Fruit fly (Drosophila melanogaster) whole organism, embryonic: ENCODE data around the gene CG45099.

Source experiments
- B-H2 ChIP-seq: fragments of 200-800 bp; sonication (Bioruptor generic); optimal IDR thresholded peaks from 2 replicates; lab custom pipeline; 2018; ENCODE audit warnings: missing biosample characterization, mild to moderate bottlenecking, missing genetic modification characterization
- CG10267 ChIP-seq: fragments of 200-800 bp; sonication (Bioruptor generic); optimal IDR thresholded peaks from 2 replicates; lab custom pipeline; 2018; ENCODE audit warnings: missing biosample characterization, mild to moderate bottlenecking, missing genetic modification characterization, moderate library complexity
- CG10366 ChIP-seq: fragments of 200-800 bp; sonication (Bioruptor generic); IDR thresholded peaks from 2 replicates; pipeline ENCODE4 v1.3.6; 2022; ENCODE audit warnings: missing biosample characterization, missing genetic modification characterization
- CG11398 ChIP-seq: fragments of 200-800 bp; sonication (Bioruptor generic); optimal IDR thresholded peaks from 2 replicates; lab custom pipeline; 2016; ENCODE audit warnings: missing biosample characterization, missing genetic modification characterization
- CG11504 ChIP-seq: fragments of 200-800 bp; sonication (Bioruptor generic); optimal IDR thresholded peaks from 3 replicates; lab custom pipeline; 2019; ENCODE audit warnings: missing biosample characterization, mild to moderate bottlenecking, missing genetic modification characterization, moderate library complexity
- CG12391 ChIP-seq: fragments of 200-800 bp; sonication (Bioruptor generic); optimal IDR thresholded peaks from 3 replicates; lab custom pipeline; 2018; ENCODE audit warnings: missing biosample characterization, mild to moderate bottlenecking, missing genetic modification characterization, moderate library complexity
- CG13894 ChIP-seq: fragments of 200-800 bp; sonication (Bioruptor generic); optimal IDR thresholded peaks from 3 replicates; lab custom pipeline; 2018; ENCODE audit warnings: missing biosample characterization, mild to moderate bottlenecking, missing genetic modification characterization, moderate library complexity
- CG15011 ChIP-seq: fragments of 200-800 bp; sonication (Bioruptor generic); optimal IDR thresholded peaks from 3 replicates; lab custom pipeline; 2018; ENCODE audit warnings: missing biosample characterization, mild to moderate bottlenecking, missing genetic modification characterization
- CG15479 ChIP-seq: fragments of 200-800 bp; sonication (Bioruptor generic); optimal IDR thresholded peaks from 3 replicates; lab custom pipeline; 2019; ENCODE audit warnings: missing biosample characterization, mild to moderate bottlenecking, missing genetic modification characterization, moderate library complexity
- CG15514 ChIP-seq: fragments of 200-800 bp; sonication (Bioruptor generic); optimal IDR thresholded peaks from 3 replicates; lab custom pipeline; 2017; ENCODE audit warnings: missing biosample characterization, missing genetic modification characterization, mild to moderate bottlenecking, moderate library complexity, missing genetic modification reagents
- CG1602 ChIP-seq: fragments of 200-800 bp; sonication (Bioruptor generic); optimal IDR thresholded peaks from 3 replicates; lab custom pipeline; 2016; ENCODE audit warnings: missing biosample characterization, missing genetic modification characterization
- CG17568 ChIP-seq: fragments of 200-800 bp; sonication (Bioruptor generic); optimal IDR thresholded peaks from 2 replicates; lab custom pipeline; 2018; ENCODE audit warnings: missing biosample characterization, mild to moderate bottlenecking, missing genetic modification characterization, moderate library complexity
- CG18476 ChIP-seq: fragments of 200-800 bp; sonication (Bioruptor generic); optimal IDR thresholded peaks from 2 replicates; lab custom pipeline; 2016; ENCODE audit warnings: missing biosample characterization, mild to moderate bottlenecking, missing genetic modification characterization
- CG2202 ChIP-seq: fragments of 200-800 bp; sonication (Bioruptor generic); optimal IDR thresholded peaks from 2 replicates; lab custom pipeline; 2018; ENCODE audit warnings: missing biosample characterization, mild to moderate bottlenecking, missing genetic modification characterization
- CG3995 ChIP-seq: fragments of 200-800 bp; sonication (Bioruptor generic); optimal IDR thresholded peaks from 3 replicates; lab custom pipeline; 2016; ENCODE audit warnings: missing biosample characterization, missing genetic modification characterization
- CG4360 ChIP-seq: fragments of 200-800 bp; sonication (Bioruptor generic); IDR thresholded peaks from 2 replicates; pipeline ENCODE4 v1.3.6; 2022; ENCODE audit warnings: missing biosample characterization, missing genetic modification characterization
- CG4707 ChIP-seq: fragments of 200-800 bp; sonication (Bioruptor generic); optimal IDR thresholded peaks from 2 replicates; lab custom pipeline; 2018; ENCODE audit warnings: missing biosample characterization, mild to moderate bottlenecking, missing genetic modification characterization, moderate library complexity
- CG4730 ChIP-seq: fragments of 200-800 bp; sonication (Bioruptor generic); IDR thresholded peaks from 2 replicates; pipeline ENCODE4 v1.3.6; 2022; ENCODE audit warnings: missing biosample characterization, missing genetic modification characterization
- CG6272 ChIP-seq: fragments of 200-800 bp; sonication (Bioruptor generic); IDR thresholded peaks from 2 replicates; pipeline ENCODE4 v1.3.6; 2022; ENCODE audit warnings: missing biosample characterization, missing genetic modification characterization
- CG7271 ChIP-seq: fragments of 200-800 bp; sonication (Bioruptor generic); optimal IDR thresholded peaks from 2 replicates; lab custom pipeline; 2018; ENCODE audit warnings: missing biosample characterization, mild to moderate bottlenecking, missing genetic modification characterization, moderate library complexity
- CG7786 ChIP-seq: fragments of 200-800 bp; sonication (Bioruptor generic); optimal IDR thresholded peaks from 2 replicates; lab custom pipeline; 2016; ENCODE audit warnings: missing biosample characterization, missing genetic modification characterization
- CG8359 ChIP-seq: fragments of 200-800 bp; sonication (Bioruptor generic); optimal IDR thresholded peaks from 2 replicates; lab custom pipeline; 2017; ENCODE audit warnings: missing biosample characterization, mild to moderate bottlenecking, missing genetic modification characterization, borderline replicate concordance
- CG9797 ChIP-seq: fragments of 200-800 bp; sonication (Bioruptor generic); optimal IDR thresholded peaks from 3 replicates; lab custom pipeline; 2018; ENCODE audit warnings: missing biosample characterization, mild to moderate bottlenecking, missing genetic modification characterization
- Dad ChIP-seq: fragments of 200-800 bp; sonication (Bioruptor generic); optimal IDR thresholded peaks from 3 replicates; lab custom pipeline; 2016; ENCODE audit warnings: missing biosample characterization, missing genetic modification characterization
- Dbx ChIP-seq: fragments of 200-800 bp; sonication (Bioruptor generic); IDR thresholded peaks from 3 replicates; pipeline ENCODE4 v1.3.6; 2022; ENCODE audit warnings: missing biosample characterization, missing genetic modification characterization
- Hr78 ChIP-seq, 2 experiments: fragments of 200-800 bp in 1 of 2; fragments of >200 bp in 1 of 2; sonication (Bioruptor generic) in 1 of 2; optimal IDR thresholded peaks; 2 replicates each; lab custom pipeline; 2017 to 2019; ENCODE audit warnings: missing biosample characterization in 2 of 2, missing genetic modification characterization in 2 of 2, mild to moderate bottlenecking in 1 of 2, moderate library complexity in 1 of 2
- Lhr ChIP-seq: fragments of 200-800 bp; sonication (Bioruptor generic); optimal IDR thresholded peaks from 3 replicates; lab custom pipeline; 2017; ENCODE audit warnings: mild to moderate bottlenecking, missing biosample characterization, missing genetic modification reagents, missing genetic modification characterization
- MBD-R2 ChIP-seq: fragments of 200-800 bp; sonication (Bioruptor generic); IDR thresholded peaks from 2 replicates; pipeline ENCODE4 v1.3.6; 2022; ENCODE audit warnings: missing biosample characterization, missing genetic modification characterization
- Oaz ChIP-seq: fragments of 200-800 bp; sonication (Bioruptor generic); IDR thresholded peaks from 2 replicates; pipeline ENCODE4 v1.3.6; 2022; ENCODE audit warnings: missing biosample characterization, missing genetic modification characterization
- Pdp1 ChIP-seq, 2 experiments: fragments of 200-800 bp; sonication (Bioruptor generic); optimal IDR thresholded peaks; 3 replicates each; lab custom pipeline; 2016; ENCODE audit warnings: missing biosample characterization in 2 of 2, missing genetic modification characterization in 2 of 2, mild to moderate bottlenecking in 1 of 2, moderate library complexity in 1 of 2
- Sin3A ChIP-seq: fragments of >200 bp; optimal IDR thresholded peaks from 2 replicates; lab custom pipeline; 2018
- Sry-δ ChIP-seq: fragments of 200-800 bp; sonication (Bioruptor generic); optimal IDR thresholded peaks from 2 replicates; lab custom pipeline; 2016; ENCODE audit warnings: missing biosample characterization, missing genetic modification characterization
- Usf ChIP-seq: fragments of 200-800 bp; sonication (Bioruptor generic); optimal IDR thresholded peaks from 2 replicates; lab custom pipeline; 2017; ENCODE audit warnings: missing genotype, missing biosample characterization, missing genetic modification characterization
- Xbp1 ChIP-seq: fragments of 200-800 bp; sonication (Bioruptor generic); optimal IDR thresholded peaks from 3 replicates; lab custom pipeline; 2016; ENCODE audit warnings: missing biosample characterization, mild to moderate bottlenecking, missing genetic modification characterization
- YL-1 ChIP-seq: fragments of 200-800 bp; sonication (Bioruptor generic); optimal IDR thresholded peaks from 3 replicates; lab custom pipeline; 2017; ENCODE audit warnings: missing biosample characterization, mild to moderate bottlenecking, missing genetic modification characterization
- cato ChIP-seq: fragments of 200-800 bp; sonication (Bioruptor generic); optimal IDR thresholded peaks from 2 replicates; lab custom pipeline; 2016; ENCODE audit warnings: missing biosample characterization, missing genetic modification characterization, borderline replicate concordance
- dm ChIP-seq: fragments of 200-800 bp; sonication (Bioruptor generic); optimal IDR thresholded peaks from 3 replicates; lab custom pipeline; 2016; ENCODE audit warnings: missing biosample characterization, missing genetic modification characterization
- dmrt99B ChIP-seq: fragments of 200-800 bp; sonication (Bioruptor generic); optimal IDR thresholded peaks from 2 replicates; lab custom pipeline; 2018; ENCODE audit warnings: missing biosample characterization, mild to moderate bottlenecking, missing genetic modification characterization, moderate library complexity
- eve ChIP-seq, 2 experiments: fragments of >200 bp; optimal IDR thresholded peaks; 2 replicates each; lab custom pipeline; 2017; ENCODE audit warnings: missing biosample characterization in 2 of 2, missing genetic modification characterization in 2 of 2
- grn ChIP-seq: fragments of 200-800 bp; sonication (Bioruptor generic); optimal IDR thresholded peaks from 3 replicates; lab custom pipeline; 2017; ENCODE audit warnings: missing biosample characterization, missing genetic modification characterization
- ken ChIP-seq: fragments of 200-800 bp; sonication (Bioruptor generic); IDR thresholded peaks from 3 replicates; pipeline ENCODE4 v1.3.6; 2022; ENCODE audit warnings: missing biosample characterization, missing genetic modification characterization
- lilli ChIP-seq: fragments of 200-800 bp; sonication (Bioruptor generic); optimal IDR thresholded peaks from 3 replicates; lab custom pipeline; 2016; ENCODE audit warnings: missing biosample characterization, missing genetic modification characterization
- nerfin-1 ChIP-seq: fragments of 200-800 bp; sonication (Bioruptor generic); optimal IDR thresholded peaks from 3 replicates; lab custom pipeline; 2019; ENCODE audit warnings: missing biosample characterization, mild to moderate bottlenecking, missing genetic modification characterization, moderate library complexity
- nmo ChIP-seq: fragments of 200-800 bp; sonication (Bioruptor generic); optimal IDR thresholded peaks from 2 replicates; lab custom pipeline; 2018; ENCODE audit warnings: missing biosample characterization, mild to moderate bottlenecking, missing genetic modification characterization, moderate library complexity
- prd ChIP-seq, 3 experiments: fragments of >200 bp in 2 of 3; fragments of 200-800 bp in 1 of 3; sonication (Bioruptor generic) in 1 of 3; optimal IDR thresholded peaks in 2 of 3; IDR thresholded peaks in 1 of 3; 2 replicates in 2 of 3; 3 replicates in 1 of 3; pipeline versions ENCODE4 v1.3.6 to Lab custom; 2017 to 2022; ENCODE audit warnings: missing biosample characterization in 1 of 3, missing genetic modification characterization in 1 of 3
- pros ChIP-seq: fragments of 200-800 bp; sonication (Bioruptor generic); optimal IDR thresholded peaks from 3 replicates; lab custom pipeline; 2019; ENCODE audit warnings: missing biosample characterization, mild to moderate bottlenecking, missing genetic modification characterization, moderate library complexity
- ranshi ChIP-seq: fragments of 200-800 bp; sonication (Bioruptor generic); IDR thresholded peaks from 2 replicates; pipeline ENCODE4 v1.3.6; 2022; ENCODE audit warnings: missing biosample characterization, missing genetic modification characterization
- rib ChIP-seq: fragments of 200-800 bp; sonication (Bioruptor generic); IDR thresholded peaks from 2 replicates; pipeline ENCODE4 v1.3.6; 2022; ENCODE audit warnings: missing biosample characterization, missing genetic modification characterization
- zen ChIP-seq: fragments of 200-800 bp; sonication (Bioruptor generic); optimal IDR thresholded peaks from 3 replicates; lab custom pipeline; 2018; ENCODE audit warnings: missing biosample characterization, mild to moderate bottlenecking, missing genetic modification characterization, moderate library complexity

CG45099 gene

dm6 chr3R:22034160-22034742 is at the start of gene CG45099, which contains the start of the genes CG6015, pit and Fadd (continued):
- TF ChIP-seq eve (GFP tag; optimal IDR thresholded peaks at IDR 0.05; lab: Kevin White, UChicago) = no peak
- TF ChIP-seq CG1602 (GFP tag; lab: Kevin White, UChicago) = no peak
- TF ChIP-seq rib = no peak
- TF ChIP-seq Xbp1 (GFP tag; lab: Kevin White, UChicago) = no peak
- TF ChIP-seq CG4360 (GFP tag; lab: Robert Waterston, UW) = no peak
- TF ChIP-seq CG4730 (GFP tag; lab: Robert Waterston, UW) = no peak
- no peak for TF ChIP-seq CG11398 (GFP tag; lab: Kevin White, UChicago)
- TF ChIP-seq grn (GFP tag; lab: Kevin White, UChicago) = no peak
- TF ChIP-seq CG2202 (tag; lab: Kevin White, UChicago) = no peak
- TF ChIP-seq dm (GFP tag; lab: Kevin White, UChicago) = peak; percentile 40
- no peak for TF ChIP-seq Hr78 (GFP tag; optimal IDR thresholded peaks at IDR 0.05; lab: Kevin White, UChicago)
- TF ChIP-seq CG3995 (GFP tag; lab: Kevin White, UChicago) = peak; percentile 16
- no peak for TF ChIP-seq CG8359 (GFP tag; lab: Kevin White, UChicago)
- no peak for TF ChIP-seq cato (GFP tag; lab: Kevin White, UChicago)
- TF ChIP-seq Sin3A (lab: Kevin White, UChicago) = peak; percentile 58
- TF ChIP-seq CG6272 (GFP tag; lab: Robert Waterston, UW) = no peak
- no peak for TF ChIP-seq ranshi (GFP tag; lab: Robert Waterston, UW)
- no peak for TF ChIP-seq YL-1 (GFP tag; lab: Kevin White, UChicago)
- TF ChIP-seq CG18476 (GFP tag; lab: Kevin White, UChicago) = no peak
- TF ChIP-seq nmo (GFP tag; lab: Kevin White, UChicago) = peak; percentile 53
- no peak for TF ChIP-seq prd (optimal IDR thresholded peaks at IDR 0.05; lab: Kevin White, UChicago)
- no peak for TF ChIP-seq prd (GFP tag; IDR thresholded peaks at IDR 0.05; lab: Robert Waterston, UW)
- TF ChIP-seq CG13894 (tag; lab: Kevin White, UChicago) = no peak
- no peak for TF ChIP-seq Usf (GFP tag; lab: Kevin White, UChicago)
- no peak for TF ChIP-seq CG7271 (tag; lab: Kevin White, UChicago)
- peak in 1 of 2 experiments; percentile 66 for TF ChIP-seq Pdp1 (GFP tag; optimal IDR thresholded peaks at IDR 0.05; lab: Kevin White, UChicago)
- no peak for TF ChIP-seq lilli (GFP tag; lab: Kevin White, UChicago)
- TF ChIP-seq CG7786 (GFP tag; lab: Kevin White, UChicago) = no peak
- TF ChIP-seq zen (tag; lab: Kevin White, UChicago) = peak; percentile 30
- no peak for TF ChIP-seq Dbx (GFP tag; lab: Robert Waterston, UW)
- no peak for TF ChIP-seq ken (GFP tag; lab: Robert Waterston, UW)
- no peak for TF ChIP-seq CG4707 (GFP tag; lab: Kevin White, UChicago)
- TF ChIP-seq B-H2 (GFP tag; lab: Kevin White, UChicago) = no peak
- TF ChIP-seq dmrt99B (tag; lab: Kevin White, UChicago) = no peak
- peak; percentile 46 for TF ChIP-seq CG10267 (tag; lab: Kevin White, UChicago)
- TF ChIP-seq pros (GFP tag; lab: Kevin White, UChicago) = no peak
- TF ChIP-seq Lhr (GFP tag; lab: Kevin White, UChicago) = no peak
- peak; percentile 83 for TF ChIP-seq CG9797 (GFP tag; lab: Kevin White, UChicago)
- TF ChIP-seq CG15514 (GFP tag; lab: Kevin White, UChicago) = peak; percentile 9
- TF ChIP-seq CG17568 (GFP tag; lab: Kevin White, UChicago) = no peak
- TF ChIP-seq Sry-δ (GFP tag; lab: Kevin White, UChicago) = peak; percentile 82
- peak; percentile 35 for TF ChIP-seq CG12391 (tag; lab: Kevin White, UChicago)
- no peak for TF ChIP-seq CG11504 (tag; lab: Kevin White, UChicago)
- peak; percentile 66 for TF ChIP-seq MBD-R2 (GFP tag; lab: Robert Waterston, UW)
- TF ChIP-seq CG15011 = no peak
- no peak for TF ChIP-seq Dad (GFP tag; lab: Kevin White, UChicago)
- no peak for TF ChIP-seq CG10366 (GFP tag; lab: Robert Waterston, UW)
- TF ChIP-seq nerfin-1 = peak; percentile 30
- no peak for TF ChIP-seq Oaz
- TF ChIP-seq CG15479 (GFP tag; lab: Kevin White, UChicago) = peak; percentile 31
